Worm (Caenorhabditis elegans) whole organism, L1 larva: Measurements from ENCODE around the gene ZK863.1.

ENCODE experiments used
- C04F5.9 ChIP-seq: sonication (generic microtip); optimal IDR thresholded peaks from 2 replicates; lab custom pipeline; 2016; ENCODE audit warnings: missing genetic modification characterization, missing compliant biosample characterization
- ceh-63 ChIP-seq: fragments of 200-800 bp; sonication (Bioruptor generic); optimal IDR thresholded peaks from 2 replicates; lab custom pipeline; 2018; ENCODE audit warnings: mild to moderate bottlenecking, missing genetic modification characterization, missing compliant biosample characterization
- ceh-8 ChIP-seq: fragments of 200-800 bp; sonication (Bioruptor generic); optimal IDR thresholded peaks from 2 replicates; lab custom pipeline; 2018; ENCODE audit warnings: mild to moderate bottlenecking, missing genetic modification characterization, moderate library complexity, missing compliant biosample characterization
- ceh-82 ChIP-seq, 3 experiments: fragments of 150-350 bp in 1 of 3; sonication (generic microtip) in 2 of 3; optimal IDR thresholded peaks; 2 replicates each; lab custom pipeline; 2014 to 2017; ENCODE audit warnings: missing biosample characterization in 3 of 3, missing genetic modification characterization in 3 of 3
- ceh-88 ChIP-seq: fragments of 200-800 bp; sonication (Bioruptor generic); IDR thresholded peaks from 2 replicates; pipeline ENCODE4 v1.3.6; 2022; ENCODE audit warnings: missing genetic modification characterization, missing compliant biosample characterization
- ces-1 ChIP-seq: fragments of 150-350 bp; optimal IDR thresholded peaks from 2 replicates; lab custom pipeline; 2014; ENCODE audit warnings: missing biosample characterization, missing genetic modification reagents, missing genetic modification characterization
- dsc-1 ChIP-seq: sonication (generic microtip); optimal IDR thresholded peaks from 2 replicates; lab custom pipeline; 2016; ENCODE audit warnings: mild to moderate bottlenecking, missing genetic modification characterization, missing compliant biosample characterization
- efl-1 ChIP-seq, 4 experiments: fragments of 150-350 bp; optimal IDR thresholded peaks in 3 of 4; peaks in 1 of 4; 1 replicate in 1 of 4; 2 replicates in 3 of 4; lab custom pipeline; 2014; ENCODE audit warnings: missing biosample characterization in 2 of 4, missing genetic modification characterization in 2 of 4, missing genetic modification reagents in 2 of 4
- elt-2 ChIP-seq: sonication (generic microtip); optimal IDR thresholded peaks from 2 replicates; lab custom pipeline; 2016; ENCODE audit warnings: missing genetic modification characterization, mild to moderate bottlenecking, inconsistent platforms, missing compliant biosample characterization, missing genetic modification reagents
- elt-3 ChIP-seq, 6 experiments: fragments of 150-350 bp in 1 of 6; sonication (generic microtip); optimal IDR thresholded peaks; 2 replicates each; lab custom pipeline; 2017 to 2018; ENCODE audit warnings: missing biosample characterization in 6 of 6, missing genetic modification characterization in 6 of 6, inconsistent platforms in 1 of 6
- fos-1 ChIP-seq: fragments of 150-350 bp; optimal IDR thresholded peaks from 2 replicates; lab custom pipeline; 2014; ENCODE audit warnings: missing biosample characterization, missing genetic modification characterization
- hlh-17 ChIP-seq: fragments of 200-800 bp; sonication (Bioruptor generic); optimal IDR thresholded peaks from 2 replicates; lab custom pipeline; 2018; ENCODE audit warnings: missing genetic modification characterization, mild to moderate bottlenecking, missing compliant biosample characterization, moderate library complexity, borderline replicate concordance
- irx-1 ChIP-seq: sonication (generic microtip); optimal IDR thresholded peaks from 2 replicates; lab custom pipeline; 2016; ENCODE audit warnings: missing genetic modification characterization, missing compliant biosample characterization
- isw-1 ChIP-seq: fragments of 200-800 bp; sonication (Bioruptor generic); IDR thresholded peaks from 2 replicates; pipeline ENCODE4 v1.3.6; 2022; ENCODE audit warnings: missing genetic modification characterization, missing compliant biosample characterization
- jun-1 ChIP-seq: fragments of 150-350 bp; optimal IDR thresholded peaks from 2 replicates; lab custom pipeline; 2014; ENCODE audit warnings: missing biosample characterization, missing genetic modification reagents, missing genetic modification characterization
- lin-13 ChIP-seq: fragments of 150-350 bp; optimal IDR thresholded peaks from 2 replicates; lab custom pipeline; 2014; ENCODE audit warnings: missing biosample characterization, missing genetic modification reagents, missing genetic modification characterization
- lin-14 ChIP-seq: fragments of 200-800 bp; sonication (Bioruptor generic); optimal IDR thresholded peaks from 2 replicates; lab custom pipeline; 2018; ENCODE audit warnings: mild to moderate bottlenecking, missing genetic modification characterization, moderate library complexity, missing compliant biosample characterization
- lir-3 ChIP-seq: sonication (generic microtip); optimal IDR thresholded peaks from 2 replicates; lab custom pipeline; 2016; ENCODE audit warnings: mild to moderate bottlenecking, missing genetic modification characterization, moderate library complexity, missing compliant biosample characterization; ENCODE audit not compliant: poor library complexity
- lsy-2 ChIP-seq, 2 experiments: fragments of 150-350 bp; optimal IDR thresholded peaks; 2 replicates each; lab custom pipeline; 2014; ENCODE audit warnings: missing biosample characterization in 2 of 2, missing genetic modification characterization in 2 of 2
- mab-9 ChIP-seq: fragments of 200-800 bp; sonication (Bioruptor generic); IDR thresholded peaks from 2 replicates; pipeline ENCODE4 v1.3.6; 2022; ENCODE audit warnings: missing genetic modification reagents, missing genetic modification characterization, missing compliant biosample characterization
- mdl-1 ChIP-seq, 2 experiments: fragments of 150-350 bp; optimal IDR thresholded peaks; 2 replicates each; lab custom pipeline; 2014 to 2017; ENCODE audit warnings: missing biosample characterization in 2 of 2, missing genetic modification characterization in 2 of 2, inconsistent platforms in 1 of 2
- mef-2 ChIP-seq: fragments of 150-350 bp; optimal IDR thresholded peaks from 2 replicates; lab custom pipeline; 2014; ENCODE audit warnings: missing biosample characterization, missing genetic modification characterization
- mep-1 ChIP-seq: fragments of 150-350 bp; optimal IDR thresholded peaks from 2 replicates; lab custom pipeline; 2014; ENCODE audit warnings: missing biosample characterization, missing genetic modification characterization
- nhr-11 ChIP-seq: fragments of 150-350 bp; optimal IDR thresholded peaks from 2 replicates; lab custom pipeline; 2014; ENCODE audit warnings: missing biosample characterization, missing genetic modification characterization
- nhr-12 ChIP-seq: sonication (generic microtip); optimal IDR thresholded peaks from 2 replicates; lab custom pipeline; 2017; ENCODE audit warnings: missing biosample characterization, missing genetic modification characterization
- nhr-19 ChIP-seq: fragments of 200-800 bp; sonication (Bioruptor generic); conservative IDR thresholded peaks from 2 replicates; pipeline ENCODE4 v1.3.6; 2022; ENCODE audit warnings: missing genetic modification characterization, missing compliant biosample characterization
- nhr-20 ChIP-seq: sonication (generic microtip); optimal IDR thresholded peaks from 2 replicates; lab custom pipeline; 2016; ENCODE audit warnings: mild to moderate bottlenecking, missing genetic modification characterization, missing compliant biosample characterization
- nhr-237 ChIP-seq: fragments of 150-350 bp; optimal IDR thresholded peaks from 2 replicates; lab custom pipeline; 2014; ENCODE audit warnings: missing biosample characterization, missing genetic modification characterization
- nhr-47 ChIP-seq: sonication (generic microtip); optimal IDR thresholded peaks from 2 replicates; lab custom pipeline; 2016; ENCODE audit warnings: mild to moderate bottlenecking, missing genetic modification characterization, moderate library complexity, missing compliant biosample characterization
- nhr-71 ChIP-seq: sonication (generic microtip); optimal IDR thresholded peaks from 2 replicates; lab custom pipeline; 2016; ENCODE audit warnings: mild to moderate bottlenecking, missing genetic modification characterization, moderate library complexity, missing compliant biosample characterization
- nhr-76 ChIP-seq: sonication (generic microtip); optimal IDR thresholded peaks from 2 replicates; lab custom pipeline; 2017; ENCODE audit warnings: missing biosample characterization, missing genetic modification characterization
- nhr-85 ChIP-seq: sonication (generic microtip); peaks from one replicate; lab custom pipeline; 2016; ENCODE audit warnings: missing genetic modification characterization, inconsistent platforms, missing compliant biosample characterization
- nhr-90 ChIP-seq: sonication (generic microtip); optimal IDR thresholded peaks from 2 replicates; lab custom pipeline; 2016; ENCODE audit warnings: mild to moderate bottlenecking, missing genetic modification characterization, missing compliant biosample characterization; ENCODE audit not compliant: poor library complexity
- pag-3 ChIP-seq: sonication (generic microtip); optimal IDR thresholded peaks from 2 replicates; lab custom pipeline; 2017; ENCODE audit warnings: missing genetic modification characterization, mild to moderate bottlenecking, missing compliant biosample characterization, antibody characterized with exemption, borderline replicate concordance; ENCODE audit not compliant: insufficient read depth
- pax-3 ChIP-seq: fragments of 200-800 bp; sonication (Bioruptor generic); optimal IDR thresholded peaks from 2 replicates; lab custom pipeline; 2018; ENCODE audit warnings: mild to moderate bottlenecking, missing genetic modification characterization, moderate library complexity, missing compliant biosample characterization
- rnt-1 ChIP-seq: sonication (generic microtip); optimal IDR thresholded peaks from 2 replicates; lab custom pipeline; 2016; ENCODE audit warnings: mild to moderate bottlenecking, missing genetic modification characterization, moderate library complexity, missing compliant biosample characterization
- snu-23 ChIP-seq: sonication (generic microtip); optimal IDR thresholded peaks from 2 replicates; lab custom pipeline; 2016; ENCODE audit warnings: missing genetic modification characterization, missing compliant biosample characterization
- swsn-7 ChIP-seq: sonication (generic microtip); optimal IDR thresholded peaks from 2 replicates; lab custom pipeline; 2016; ENCODE audit warnings: missing genetic modification characterization, missing compliant biosample characterization
- unc-130 ChIP-seq: fragments of 150-350 bp; optimal IDR thresholded peaks from 2 replicates; lab custom pipeline; 2017; ENCODE audit warnings: missing biosample characterization, missing genetic modification characterization, inconsistent platforms
- unc-86 ChIP-seq: sonication (generic microtip); optimal IDR thresholded peaks from 2 replicates; lab custom pipeline; 2016; ENCODE audit warnings: missing genetic modification characterization, missing compliant biosample characterization

Gene ZK863.1

ce11 chrV:12161157-12161556 lies 8.9 kb downstream of the ZK863.1 start:
- TF ChIP-seq lir-3 (tag; lab: Kevin White, UChicago) (no peak), nhr-85 (tag; lab: Kevin White, UChicago) (no peak), lin-14 (peak; percentile 61), nhr-12 (tag; lab: Kevin White, UChicago) (no peak), elt-3 (tag; optimal IDR thresholded peaks at IDR 0.05; lab: Kevin White, UChicago) (peak in 1 of 6 experiments; percentile 77), lsy-2 (tag; optimal IDR thresholded peaks at IDR 0.05; lab: Kevin White, UChicago) (peak in 1 of 2 experiments; percentile 23), ceh-82 (tag; optimal IDR thresholded peaks at IDR 0.05; lab: Kevin White, UChicago) (peak in 1 of 3 experiments; percentile 15), swsn-7 (tag; lab: Kevin White, UChicago) (no peak)

- TF ChIP-seq fos-1 (no peak), elt-2 (no peak), nhr-85 (tag; lab: Kevin White, UChicago) (peak; percentile 85), lin-14 (peak; percentile 8), efl-1 (optimal IDR thresholded peaks at IDR 0.05; lab: Kevin White, UChicago) (no peak), efl-1 (GFP tag; optimal IDR thresholded peaks at IDR 0.05 in 1 of 2; lab: Kevin White, UChicago) (peak in 1 of 2 experiments; percentile 70), mep-1 (tag; lab: Kevin White, UChicago) (no peak), nhr-90 (tag; lab: Kevin White, UChicago) (no peak)
These were observed 10.0 kb downstream of the ZK863.1 start for ce11 chrV:12159975-12160374.

ce11 chrV:12158377-12158776 lies 11.6 kb downstream of the ZK863.1 start:
- TF ChIP-seq lin-13 (GFP tag; lab: Kevin White, UChicago) = no peak
- TF ChIP-seq unc-86 (tag; lab: Kevin White, UChicago) = no peak
- no peak for TF ChIP-seq nhr-47 (tag; lab: Kevin White, UChicago)
- peak; percentile 8 for TF ChIP-seq snu-23 (GFP tag; lab: Kevin White, UChicago)
- TF ChIP-seq nhr-11 (tag; lab: Kevin White, UChicago) = no peak
- TF ChIP-seq mef-2 (tag; lab: Kevin White, UChicago) = no peak
- TF ChIP-seq nhr-71 = peak; percentile 47
- peak; percentile 29 for TF ChIP-seq nhr-19 (GFP tag; lab: Robert Waterston, UW)
- TF ChIP-seq mep-1 (tag; lab: Kevin White, UChicago) = no peak
- TF ChIP-seq rnt-1 (tag; lab: Kevin White, UChicago) = peak; percentile 76
- no peak for TF ChIP-seq C04F5.9
- TF ChIP-seq efl-1 (optimal IDR thresholded peaks at IDR 0.05; lab: Kevin White, UChicago) = peak in 1 of 2 experiments; percentile 14
- peak in 1 of 2 experiments; percentile 77 for TF ChIP-seq efl-1 (GFP tag; optimal IDR thresholded peaks at IDR 0.05 in 1 of 2; lab: Kevin White, UChicago)
- peak; percentile 81 for TF ChIP-seq nhr-85 (tag; lab: Kevin White, UChicago)
- no peak for TF ChIP-seq jun-1
- TF ChIP-seq lsy-2 (tag; optimal IDR thresholded peaks at IDR 0.05; lab: Kevin White, UChicago) = no peak
- TF ChIP-seq isw-1 (GFP tag; lab: Robert Waterston, UW) = no peak
- TF ChIP-seq nhr-90 (tag; lab: Kevin White, UChicago) = no peak
- no peak for TF ChIP-seq ces-1 (GFP tag; lab: Kevin White, UChicago)
- peak; percentile 27 for TF ChIP-seq nhr-20 (tag; lab: Kevin White, UChicago)
- TF ChIP-seq pag-3 (tag; lab: Kevin White, UChicago) = no peak
- TF ChIP-seq swsn-7 (tag; lab: Kevin White, UChicago) = no peak
- TF ChIP-seq lin-14 = peak; percentile 79
- TF ChIP-seq ceh-63 (GFP tag; lab: Kevin White, UChicago) = no peak

- TF ChIP-seq mef-2 (tag; lab: Kevin White, UChicago) (no peak), nhr-71 (no peak), rnt-1 (tag; lab: Kevin White, UChicago) (no peak), nhr-237 (tag; lab: Kevin White, UChicago) (no peak), irx-1 (no peak), pax-3 (tag; lab: Kevin White, UChicago) (no peak), mdl-1 (tag; optimal IDR thresholded peaks at IDR 0.05; lab: Kevin White, UChicago) (no peak), dsc-1 (tag; lab: Kevin White, UChicago) (no peak), ceh-8 (GFP tag; lab: Kevin White, UChicago) (no peak), mab-9 (GFP tag; lab: Robert Waterston, UW) (no peak), lir-3 (tag; lab: Kevin White, UChicago) (no peak), hlh-17 (GFP tag; lab: Kevin White, UChicago) (no peak), C04F5.9 (no peak), nhr-19 (GFP tag; lab: Robert Waterston, UW) (no peak), fos-1 (no peak), unc-130 (no peak), nhr-11 (tag; lab: Kevin White, UChicago) (no peak), ceh-88 (GFP tag; lab: Robert Waterston, UW) (no peak), nhr-76 (tag; lab: Kevin White, UChicago) (no peak)
These were observed 15.5 kb downstream of the ZK863.1 start, which contains the start of gene C27A7.9 for ce11 chrV:12154554-12154953. Gene C27A7.9 (minus strand): TSS chrV:12154654.
